Fruit fly (Drosophila melanogaster) whole organism, pupa: ENCODE measurements around the gene kat80.

Source experiments
- CG10348 ChIP-seq: fragments of 200-800 bp; sonication (Bioruptor generic); IDR thresholded peaks from 2 replicates; pipeline ENCODE4 v1.3.6; 2022; ENCODE audit warnings: missing biosample characterization, missing genetic modification characterization
- CG12605 ChIP-seq: fragments of 200-800 bp; sonication (Bioruptor generic); IDR thresholded peaks from 2 replicates; pipeline ENCODE4 v1.3.6; 2022; ENCODE audit warnings: missing biosample characterization, missing genetic modification characterization
- CG13204 ChIP-seq: fragments of 200-800 bp; sonication (Bioruptor generic); optimal IDR thresholded peaks from 2 replicates; lab custom pipeline; 2018; ENCODE audit warnings: missing biosample characterization, mild to moderate bottlenecking, missing genetic modification characterization, moderate library complexity
- CG14655 ChIP-seq: fragments of 200-800 bp; sonication (Bioruptor generic); optimal IDR thresholded peaks from 3 replicates; lab custom pipeline; 2017; ENCODE audit warnings: mild to moderate bottlenecking, missing biosample characterization, missing genetic modification reagents, missing genetic modification characterization
- CG15710 ChIP-seq: fragments of 200-800 bp; sonication (Bioruptor generic); optimal IDR thresholded peaks from 2 replicates; lab custom pipeline; 2018; ENCODE audit warnings: missing biosample characterization, mild to moderate bottlenecking, missing genetic modification characterization, moderate library complexity
- CG17806 ChIP-seq: fragments of 200-800 bp; sonication (Bioruptor generic); optimal IDR thresholded peaks from 2 replicates; lab custom pipeline; 2018; ENCODE audit warnings: missing biosample characterization, mild to moderate bottlenecking, missing genetic modification characterization, moderate library complexity
- CG32121 ChIP-seq: fragments of 200-800 bp; sonication (Bioruptor generic); IDR thresholded peaks from 2 replicates; pipeline ENCODE4 v1.3.6; 2022; ENCODE audit warnings: missing biosample characterization, missing genetic modification characterization
- CG34367 ChIP-seq: fragments of 200-800 bp; sonication (Bioruptor generic); optimal IDR thresholded peaks from 2 replicates; lab custom pipeline; 2018; ENCODE audit warnings: missing biosample characterization, mild to moderate bottlenecking, missing genetic modification characterization
- CG4496 ChIP-seq: fragments of 200-800 bp; sonication (Bioruptor generic); IDR thresholded peaks from 3 replicates; pipeline ENCODE4 v1.3.6; 2022; ENCODE audit warnings: missing biosample characterization, missing genetic modification characterization
- CG8159 ChIP-seq: fragments of 200-800 bp; sonication (Bioruptor generic); optimal IDR thresholded peaks from 3 replicates; lab custom pipeline; 2018; ENCODE audit warnings: missing biosample characterization, mild to moderate bottlenecking, missing genetic modification characterization, moderate library complexity
- CG8301 ChIP-seq: fragments of 200-800 bp; sonication (Bioruptor generic); optimal IDR thresholded peaks from 2 replicates; lab custom pipeline; 2018; ENCODE audit warnings: missing biosample characterization, mild to moderate bottlenecking, missing genetic modification characterization
- CG9948 ChIP-seq: fragments of 200-800 bp; sonication (Bioruptor generic); optimal IDR thresholded peaks from 2 replicates; lab custom pipeline; 2018; ENCODE audit warnings: missing biosample characterization, mild to moderate bottlenecking, missing genetic modification characterization, moderate library complexity
- D1 ChIP-seq: fragments of 200-800 bp; sonication (Bioruptor generic); optimal IDR thresholded peaks from 2 replicates; lab custom pipeline; 2018; ENCODE audit warnings: missing biosample characterization, mild to moderate bottlenecking, missing genetic modification characterization, moderate library complexity
- EcR ChIP-seq: fragments of 200-800 bp; sonication (Bioruptor generic); optimal IDR thresholded peaks from 3 replicates; lab custom pipeline; 2019; ENCODE audit warnings: missing biosample characterization, missing genetic modification characterization, mild to moderate bottlenecking, moderate library complexity, missing genetic modification reagents
- Ets98B ChIP-seq: fragments of 200-800 bp; sonication (Bioruptor generic); IDR thresholded peaks from 2 replicates; pipeline ENCODE4 v1.3.6; 2022; ENCODE audit warnings: missing biosample characterization, missing genetic modification characterization
- Pif1A ChIP-seq: fragments of 200-800 bp; sonication (Bioruptor generic); optimal IDR thresholded peaks from 3 replicates; lab custom pipeline; 2016; ENCODE audit warnings: missing biosample characterization, missing genetic modification characterization
- Pif1B ChIP-seq: fragments of 200-800 bp; sonication (Bioruptor generic); optimal IDR thresholded peaks from 3 replicates; lab custom pipeline; 2016; ENCODE audit warnings: missing biosample characterization, missing genetic modification characterization
- Snoo ChIP-seq: fragments of 200-800 bp; sonication (Bioruptor generic); optimal IDR thresholded peaks from 3 replicates; lab custom pipeline; 2017; ENCODE audit warnings: missing biosample characterization, mild to moderate bottlenecking, missing genetic modification characterization, inconsistent platforms
- fd96Ca ChIP-seq: fragments of 200-800 bp; sonication (Bioruptor generic); IDR thresholded peaks from 3 replicates; pipeline ENCODE4 v1.3.6; 2022; ENCODE audit warnings: missing biosample characterization, missing genetic modification characterization
- gl ChIP-seq: fragments of 200-800 bp; sonication (Bioruptor generic); optimal IDR thresholded peaks from 2 replicates; lab custom pipeline; 2018; ENCODE audit warnings: missing biosample characterization, mild to moderate bottlenecking, missing genetic modification characterization
- rn ChIP-seq: fragments of 200-800 bp; sonication (Bioruptor generic); IDR thresholded peaks from 2 replicates; pipeline ENCODE4 v1.3.6; 2022; ENCODE audit warnings: missing biosample characterization, missing genetic modification characterization

kat80 gene

dm6 chrX:16263415-16263814, 12.6 kb downstream of the kat80 start:
- peak; percentile 38; the same call in 1 of the 2 replicates for TF ChIP-seq CG12605 (GFP tag; lab: Robert Waterston, UW)
- peak; percentile 63 for TF ChIP-seq Pif1A (GFP tag; lab: Kevin White, UChicago)
- no peak for TF ChIP-seq CG10348
- TF ChIP-seq EcR (GFP tag; lab: Kevin White, UChicago): no peak
- TF ChIP-seq CG17806 (tag; lab: Kevin White, UChicago): peak; percentile 69
- peak; percentile 33; the same call in 1 of the 2 replicates for TF ChIP-seq CG32121 (GFP tag; lab: Robert Waterston, UW)
- TF ChIP-seq fd96Ca (GFP tag; lab: Robert Waterston, UW): peak; percentile 60; the same call in 2 of the 3 replicates
- 0 out of 2 replicates have a peak, but pooled peaks have one; percentile 46 for TF ChIP-seq Ets98B
- TF ChIP-seq CG13204: no peak
- TF ChIP-seq CG8301 (tag; lab: Kevin White, UChicago): peak; percentile 54
- peak; percentile 68 for TF ChIP-seq CG15710
- TF ChIP-seq D1 (tag; lab: Kevin White, UChicago): no peak
- peak; percentile 49 for TF ChIP-seq Snoo (tag; lab: Kevin White, UChicago)
- TF ChIP-seq Pif1B (GFP tag; lab: Kevin White, UChicago): peak; percentile 51
- TF ChIP-seq CG8159 (tag; lab: Kevin White, UChicago): peak; percentile 71
- peak; percentile 68 for TF ChIP-seq CG9948 (tag; lab: Kevin White, UChicago)
- peak; percentile 69 for TF ChIP-seq CG34367 (tag; lab: Kevin White, UChicago)
- TF ChIP-seq CG14655 (GFP tag; lab: Kevin White, UChicago): peak; percentile 59
- TF ChIP-seq CG4496 (GFP tag; lab: Robert Waterston, UW): peak; percentile 52; the same call in 1 of the 3 replicates

dm6 chrX:16244731-16245130, 31.2 kb downstream of the kat80 start:
- TF ChIP-seq D1 (tag; lab: Kevin White, UChicago): peak; percentile 34
- no peak for TF ChIP-seq CG10348
- TF ChIP-seq Ets98B: no peak

- TF ChIP-seq EcR (GFP tag; lab: Kevin White, UChicago) (no peak), Ets98B (no peak), rn (GFP tag; lab: Robert Waterston, UW) (no peak), CG8301 (tag; lab: Kevin White, UChicago) (no peak), D1 (tag; lab: Kevin White, UChicago) (no peak), Snoo (tag; lab: Kevin White, UChicago) (no peak), CG14655 (GFP tag; lab: Kevin White, UChicago) (no peak), Pif1B (GFP tag; lab: Kevin White, UChicago) (no peak), Pif1A (GFP tag; lab: Kevin White, UChicago) (no peak), CG12605 (GFP tag; lab: Robert Waterston, UW) (no peak), CG8159 (tag; lab: Kevin White, UChicago) (no peak), CG13204 (no peak)
Observed at dm6 chrX:16243989-16244388, 32.0 kb downstream of the kat80 start.

dm6 chrX:16241831-16242451, 34.0 kb downstream of the kat80 start:
- TF ChIP-seq Pif1A (GFP tag; lab: Kevin White, UChicago) (no peak), Ets98B (no peak), CG15710 (no peak), gl (tag; lab: Kevin White, UChicago) (no peak), CG13204 (no peak), CG8301 (tag; lab: Kevin White, UChicago) (no peak), Pif1B (GFP tag; lab: Kevin White, UChicago) (no peak), CG32121 (GFP tag; lab: Robert Waterston, UW) (no peak), CG4496 (GFP tag; lab: Robert Waterston, UW) (no peak), CG9948 (tag; lab: Kevin White, UChicago) (no peak), D1 (tag; lab: Kevin White, UChicago) (no peak), fd96Ca (GFP tag; lab: Robert Waterston, UW) (no peak), CG17806 (tag; lab: Kevin White, UChicago) (no peak), CG34367 (tag; lab: Kevin White, UChicago) (no peak), CG12605 (GFP tag; lab: Robert Waterston, UW) (no peak), EcR (GFP tag; lab: Kevin White, UChicago) (no peak), CG8159 (tag; lab: Kevin White, UChicago) (no peak), CG10348 (no peak), CG14655 (GFP tag; lab: Kevin White, UChicago) (no peak), Snoo (tag; lab: Kevin White, UChicago) (no peak)

dm6 chrX:16231292-16231691, 44.7 kb downstream of the kat80 start:
- TF ChIP-seq fd96Ca (GFP tag; lab: Robert Waterston, UW): no peak

- TF ChIP-seq CG14655 (GFP tag; lab: Kevin White, UChicago): no peak
- TF ChIP-seq gl (tag; lab: Kevin White, UChicago): no peak
- no peak for TF ChIP-seq EcR (GFP tag; lab: Kevin White, UChicago)
- TF ChIP-seq Snoo (tag; lab: Kevin White, UChicago): no peak
- TF ChIP-seq fd96Ca (GFP tag; lab: Robert Waterston, UW): no peak
- no peak for TF ChIP-seq Pif1B (GFP tag; lab: Kevin White, UChicago)
- TF ChIP-seq CG9948 (tag; lab: Kevin White, UChicago): no peak
- no peak for TF ChIP-seq CG4496 (GFP tag; lab: Robert Waterston, UW)
- no peak for TF ChIP-seq CG34367 (tag; lab: Kevin White, UChicago)
- TF ChIP-seq CG32121 (GFP tag; lab: Robert Waterston, UW): no peak
- no peak for TF ChIP-seq Ets98B
- TF ChIP-seq CG8301 (tag; lab: Kevin White, UChicago): no peak
- TF ChIP-seq CG12605 (GFP tag; lab: Robert Waterston, UW): no peak
- no peak for TF ChIP-seq D1 (tag; lab: Kevin White, UChicago)
- no peak for TF ChIP-seq Pif1A (GFP tag; lab: Kevin White, UChicago)
Observed at dm6 chrX:16217518-16217869, 58.5 kb downstream of the kat80 start.
